Worm (Caenorhabditis elegans) whole organism, late embryonic: ENCODE data around the gene W08E12.4.

Source experiments
- C08G9.2 ChIP-seq: sonication (generic microtip); optimal IDR thresholded peaks from 2 replicates; lab custom pipeline; 2016; ENCODE audit warnings: mild to moderate bottlenecking, missing genetic modification characterization, moderate library complexity, missing compliant biosample characterization
- F13H6.1 ChIP-seq: sonication (generic microtip); optimal IDR thresholded peaks from 2 replicates; lab custom pipeline; 2016; ENCODE audit warnings: missing genetic modification characterization, missing compliant biosample characterization
- K02D7.2 ChIP-seq: sonication (generic microtip); optimal IDR thresholded peaks from 2 replicates; lab custom pipeline; 2017; ENCODE audit warnings: mild to moderate bottlenecking, missing genetic modification characterization, missing compliant biosample characterization
- K09A11.1 ChIP-seq: sonication (generic microtip); optimal IDR thresholded peaks from 2 replicates; lab custom pipeline; 2017; ENCODE audit warnings: antibody characterized with exemption, mild to moderate bottlenecking, missing genetic modification characterization, missing compliant biosample characterization; ENCODE audit not compliant: insufficient read depth
- Y22D7AL.16 ChIP-seq: sonication (generic microtip); optimal IDR thresholded peaks from 2 replicates; lab custom pipeline; 2016; ENCODE audit warnings: missing genetic modification characterization, missing compliant biosample characterization
- ahr-1 ChIP-seq: sonication (generic microtip); optimal IDR thresholded peaks from 2 replicates; lab custom pipeline; 2016; ENCODE audit warnings: missing genetic modification characterization, missing compliant biosample characterization
- ama-1 ChIP-seq: fragments of 150-350 bp; optimal IDR thresholded peaks from 2 replicates; lab custom pipeline; 2014
- ceh-14 ChIP-seq: sonication (generic microtip); optimal IDR thresholded peaks from 2 replicates; lab custom pipeline; 2016; ENCODE audit warnings: missing genotype, missing genetic modification characterization, missing compliant biosample characterization
- ceh-18 ChIP-seq: sonication (generic microtip); optimal IDR thresholded peaks from 2 replicates; lab custom pipeline; 2016; ENCODE audit warnings: missing genetic modification characterization, missing compliant biosample characterization
- ceh-19 ChIP-seq: fragments of 200-800 bp; sonication (Bioruptor generic); optimal IDR thresholded peaks from 2 replicates; lab custom pipeline; 2018; ENCODE audit warnings: mild to moderate bottlenecking, missing genetic modification characterization, missing compliant biosample characterization
- ceh-2 ChIP-seq: sonication (generic microtip); optimal IDR thresholded peaks from 2 replicates; lab custom pipeline; 2016; ENCODE audit warnings: missing genotype, missing genetic modification characterization, missing compliant biosample characterization
- ceh-22 ChIP-seq: sonication (generic microtip); optimal IDR thresholded peaks from 2 replicates; lab custom pipeline; 2017; ENCODE audit warnings: missing biosample characterization, missing genetic modification characterization
- ceh-24 ChIP-seq: sonication (generic microtip); optimal IDR thresholded peaks from 2 replicates; lab custom pipeline; 2016; ENCODE audit warnings: mild to moderate bottlenecking, missing genetic modification characterization, missing compliant biosample characterization
- ceh-31 ChIP-seq: sonication (generic microtip); optimal IDR thresholded peaks from 2 replicates; lab custom pipeline; 2016; ENCODE audit warnings: missing genetic modification characterization, missing compliant biosample characterization
- ceh-34 ChIP-seq: sonication (generic microtip); optimal IDR thresholded peaks from 2 replicates; lab custom pipeline; 2016; ENCODE audit warnings: mild to moderate bottlenecking, missing genetic modification characterization, missing compliant biosample characterization
- ceh-9 ChIP-seq: sonication (generic microtip); optimal IDR thresholded peaks from 2 replicates; lab custom pipeline; 2016; ENCODE audit warnings: mild to moderate bottlenecking, missing genetic modification characterization, inconsistent platforms, missing compliant biosample characterization
- che-1 ChIP-seq: sonication (generic microtip); optimal IDR thresholded peaks from 2 replicates; lab custom pipeline; 2016; ENCODE audit warnings: mild to moderate bottlenecking, missing genetic modification characterization, missing compliant biosample characterization
- dmd-4 ChIP-seq: sonication (generic microtip); optimal IDR thresholded peaks from 2 replicates; lab custom pipeline; 2016; ENCODE audit warnings: borderline replicate concordance, missing genetic modification characterization, missing compliant biosample characterization
- dve-1 ChIP-seq: sonication (generic microtip); optimal IDR thresholded peaks from 2 replicates; lab custom pipeline; 2017; ENCODE audit warnings: antibody characterized with exemption, mild to moderate bottlenecking, missing genetic modification characterization, missing compliant biosample characterization
- elt-2 ChIP-seq: sonication (generic microtip); optimal IDR thresholded peaks from 2 replicates; lab custom pipeline; 2016; ENCODE audit warnings: missing genetic modification reagents, missing genetic modification characterization, missing compliant biosample characterization
- fkh-10 ChIP-seq: fragments of 150-350 bp; optimal IDR thresholded peaks from 2 replicates; lab custom pipeline; 2014; ENCODE audit warnings: missing biosample characterization, missing genetic modification reagents, missing genetic modification characterization
- fkh-6 ChIP-seq: sonication (generic microtip); optimal IDR thresholded peaks from 2 replicates; lab custom pipeline; 2016; ENCODE audit warnings: missing genetic modification characterization, missing compliant biosample characterization
- gmeb-2 ChIP-seq: sonication (generic microtip); optimal IDR thresholded peaks from 2 replicates; lab custom pipeline; 2016; ENCODE audit warnings: missing genetic modification characterization, inconsistent platforms, missing compliant biosample characterization
- hlh-15 ChIP-seq: sonication (generic microtip); optimal IDR thresholded peaks from 2 replicates; lab custom pipeline; 2016; ENCODE audit warnings: missing genetic modification characterization, missing compliant biosample characterization
- hlh-8 ChIP-seq: sonication (generic microtip); optimal IDR thresholded peaks from 2 replicates; lab custom pipeline; 2016; ENCODE audit warnings: missing genotype, missing genetic modification characterization, missing compliant biosample characterization
- lin-11 ChIP-seq: fragments of 200-800 bp; sonication (Bioruptor generic); optimal IDR thresholded peaks from 2 replicates; lab custom pipeline; 2018; ENCODE audit warnings: mild to moderate bottlenecking, missing genetic modification characterization, missing compliant biosample characterization
- mec-3 ChIP-seq: sonication (generic microtip); optimal IDR thresholded peaks from 2 replicates; lab custom pipeline; 2016; ENCODE audit warnings: borderline replicate concordance, missing genetic modification characterization, missing compliant biosample characterization
- nfya-1 ChIP-seq: sonication (generic microtip); optimal IDR thresholded peaks from 2 replicates; lab custom pipeline; 2017; ENCODE audit warnings: missing genetic modification characterization, mild to moderate bottlenecking, missing compliant biosample characterization, antibody characterized with exemption, moderate library complexity
- nhr-11 ChIP-seq: fragments of 150-350 bp; optimal IDR thresholded peaks from 2 replicates; lab custom pipeline; 2014; ENCODE audit warnings: missing biosample characterization, missing genetic modification characterization
- npax-4 ChIP-seq: sonication (generic microtip); optimal IDR thresholded peaks from 2 replicates; lab custom pipeline; 2016; ENCODE audit warnings: missing genetic modification characterization, missing compliant biosample characterization
- odd-2 ChIP-seq: sonication (generic microtip); optimal IDR thresholded peaks from 2 replicates; lab custom pipeline; 2017; ENCODE audit warnings: antibody characterized with exemption, mild to moderate bottlenecking, missing genetic modification characterization, missing compliant biosample characterization
- pat-9 ChIP-seq: fragments of 200-800 bp; sonication (Bioruptor generic); optimal IDR thresholded peaks from 2 replicates; lab custom pipeline; 2018; ENCODE audit warnings: mild to moderate bottlenecking, missing genetic modification characterization, moderate library complexity, missing compliant biosample characterization
- pax-1 ChIP-seq: fragments of 150-350 bp; optimal IDR thresholded peaks from 2 replicates; lab custom pipeline; 2014; ENCODE audit warnings: missing biosample characterization, missing genetic modification characterization
- pha-4 ChIP-seq: fragments of 150-350 bp; optimal IDR thresholded peaks from 2 replicates; lab custom pipeline; 2018; ENCODE audit warnings: missing biosample characterization, missing genetic modification reagents, missing genetic modification characterization
- pqm-1 ChIP-seq: sonication (generic microtip); optimal IDR thresholded peaks from 2 replicates; lab custom pipeline; 2016; ENCODE audit warnings: missing genetic modification characterization, missing compliant biosample characterization
- ref-2 ChIP-seq: sonication (generic microtip); optimal IDR thresholded peaks from 2 replicates; lab custom pipeline; 2016; ENCODE audit warnings: missing genetic modification characterization, missing compliant biosample characterization
- sox-4 ChIP-seq: sonication (generic microtip); optimal IDR thresholded peaks from 2 replicates; lab custom pipeline; 2017; ENCODE audit warnings: mild to moderate bottlenecking, missing genetic modification characterization, inconsistent platforms, missing compliant biosample characterization
- syd-9 ChIP-seq: sonication (generic microtip); optimal IDR thresholded peaks from 2 replicates; lab custom pipeline; 2016; ENCODE audit warnings: mild to moderate bottlenecking, missing genetic modification characterization, moderate library complexity, missing compliant biosample characterization
- tbx-2 ChIP-seq: sonication (generic microtip); optimal IDR thresholded peaks from 2 replicates; lab custom pipeline; 2016; ENCODE audit warnings: missing genetic modification characterization, missing compliant biosample characterization
- tbx-7 ChIP-seq: sonication (generic microtip); optimal IDR thresholded peaks from 2 replicates; lab custom pipeline; 2016; ENCODE audit warnings: missing genotype, missing genetic modification characterization, missing compliant biosample characterization
- ttx-3 ChIP-seq: sonication (generic microtip); optimal IDR thresholded peaks from 2 replicates; lab custom pipeline; 2016; ENCODE audit warnings: missing genetic modification reagents, missing genetic modification characterization, missing compliant biosample characterization
- unc-3 ChIP-seq, 2 experiments: fragments of 200-800 bp in 1 of 2; sonication (Bioruptor generic) in 1 of 2; sonication (generic microtip) in 1 of 2; conservative IDR thresholded peaks in 1 of 2; optimal IDR thresholded peaks in 1 of 2; 2 replicates each; pipeline versions ENCODE4 v1.3.6 to Lab custom; 2016 to 2022; ENCODE audit warnings: missing compliant biosample characterization in 2 of 2, missing genetic modification characterization in 2 of 2, missing genetic modification reagents in 1 of 2
- unc-42 ChIP-seq: sonication (generic microtip); optimal IDR thresholded peaks from 2 replicates; lab custom pipeline; 2016; ENCODE audit warnings: missing genotype, missing genetic modification characterization, missing compliant biosample characterization
- unc-86 ChIP-seq: sonication (generic microtip); optimal IDR thresholded peaks from 2 replicates; lab custom pipeline; 2016; ENCODE audit warnings: missing genetic modification characterization, missing compliant biosample characterization
- zip-5 ChIP-seq: sonication (generic microtip); optimal IDR thresholded peaks from 2 replicates; lab custom pipeline; 2016; ENCODE audit warnings: missing genetic modification characterization, missing compliant biosample characterization
- ztf-16 ChIP-seq: sonication (generic microtip); optimal IDR thresholded peaks from 2 replicates; lab custom pipeline; 2017; ENCODE audit warnings: missing genetic modification characterization, missing compliant biosample characterization

The W08E12.4 gene

DNA sequence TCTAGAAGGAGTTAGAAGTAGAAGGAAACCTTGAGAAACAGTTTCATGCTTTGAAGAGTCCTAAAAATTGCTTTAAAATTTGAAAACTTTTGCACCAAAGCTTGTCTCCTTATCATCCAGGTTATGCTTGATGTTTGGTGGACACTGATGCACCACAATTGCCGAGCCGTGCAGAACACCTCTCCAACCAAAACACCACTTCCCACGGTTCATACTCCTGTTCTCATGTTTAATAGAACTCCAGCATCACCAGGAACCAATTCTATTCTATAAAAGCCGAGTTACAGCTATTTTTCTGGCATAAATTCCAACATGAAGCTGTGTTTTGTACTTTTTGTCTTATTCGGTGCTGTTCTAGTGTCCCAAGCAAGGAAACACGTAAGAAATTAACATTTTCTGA lies 39.0 kb downstream of the W08E12.4 start, which contains the start of gene F42A6.2:
Gene F42A6.2, plus strand, starts transcription at position 301 of the 400 bp plus-strand sequence.
- TF ChIP-seq ceh-14 (tag; lab: Kevin White, UChicago), result no peak
- TF ChIP-seq npax-4 (tag; lab: Kevin White, UChicago), result no peak
- no peak for TF ChIP-seq ceh-22
- TF ChIP-seq mec-3 (tag; lab: Kevin White, UChicago), result no peak
- no peak for TF ChIP-seq pat-9 (tag; lab: Kevin White, UChicago)
- no peak for TF ChIP-seq pqm-1
- TF ChIP-seq F13H6.1, result no peak
- no peak for TF ChIP-seq syd-9 (tag; lab: Kevin White, UChicago)
- TF ChIP-seq che-1 (tag; lab: Kevin White, UChicago), result no peak
- TF ChIP-seq elt-2, result no peak
- TF ChIP-seq odd-2, result no peak

DNA sequence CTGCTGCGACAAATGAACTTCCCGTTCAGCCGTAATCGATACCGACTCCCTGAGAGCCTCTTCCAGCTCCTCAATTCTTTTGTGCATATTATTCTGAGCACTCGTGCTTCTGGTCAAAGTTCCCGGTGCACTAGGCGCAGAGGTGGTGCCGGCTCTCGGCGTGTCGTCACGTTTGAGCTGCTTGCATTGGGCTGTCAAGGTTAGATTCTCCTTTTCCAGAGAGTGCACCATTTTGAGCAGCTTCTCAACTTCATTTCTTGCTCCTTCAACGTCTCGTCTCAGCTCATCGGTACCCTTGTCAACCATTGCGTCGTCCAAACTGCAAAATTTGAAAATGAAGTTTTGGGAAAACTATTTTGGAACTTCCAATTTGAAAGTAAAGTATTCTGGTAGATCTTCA lies 43.3 kb downstream of the W08E12.4 start:
- TF ChIP-seq zip-5 (tag; lab: Kevin White, UChicago) (no peak), ceh-22 (no peak), ztf-16 (no peak), hlh-15 (tag; lab: Kevin White, UChicago) (no peak), ahr-1 (tag; lab: Kevin White, UChicago) (no peak)
- TF ChIP-seq, all 69 proteins: peak for 0

ce11 chrIV:3348334-3348733 lies 46.2 kb downstream of the W08E12.4 start:
- no peak for TF ChIP-seq mec-3 (tag; lab: Kevin White, UChicago)
- no peak for TF ChIP-seq ceh-2 (tag; lab: Kevin White, UChicago)
- TF ChIP-seq Y22D7AL.16 (tag; lab: Kevin White, UChicago), result no peak
- no peak for TF ChIP-seq gmeb-2 (tag; lab: Kevin White, UChicago)
- TF ChIP-seq pat-9 (tag; lab: Kevin White, UChicago), result no peak
- TF ChIP-seq ceh-9, result no peak
- TF ChIP-seq K09A11.1 (tag; lab: Kevin White, UChicago), result no peak
- TF ChIP-seq unc-42 (tag; lab: Kevin White, UChicago), result no peak
- no peak for TF ChIP-seq hlh-8 (tag; lab: Kevin White, UChicago)
- TF ChIP-seq unc-86 (tag; lab: Kevin White, UChicago), result no peak
- TF ChIP-seq lin-11, result no peak
- no peak for TF ChIP-seq tbx-7 (tag; lab: Kevin White, UChicago)
- no peak for TF ChIP-seq elt-2
- TF ChIP-seq dve-1, result no peak
- no peak for TF ChIP-seq npax-4 (tag; lab: Kevin White, UChicago)
- no peak for TF ChIP-seq unc-3 (GFP tag; conservative IDR thresholded peaks at IDR 0.05; lab: Robert Waterston, UW)
- TF ChIP-seq unc-3 (tag; optimal IDR thresholded peaks at IDR 0.05; lab: Kevin White, UChicago), result no peak

DNA sequence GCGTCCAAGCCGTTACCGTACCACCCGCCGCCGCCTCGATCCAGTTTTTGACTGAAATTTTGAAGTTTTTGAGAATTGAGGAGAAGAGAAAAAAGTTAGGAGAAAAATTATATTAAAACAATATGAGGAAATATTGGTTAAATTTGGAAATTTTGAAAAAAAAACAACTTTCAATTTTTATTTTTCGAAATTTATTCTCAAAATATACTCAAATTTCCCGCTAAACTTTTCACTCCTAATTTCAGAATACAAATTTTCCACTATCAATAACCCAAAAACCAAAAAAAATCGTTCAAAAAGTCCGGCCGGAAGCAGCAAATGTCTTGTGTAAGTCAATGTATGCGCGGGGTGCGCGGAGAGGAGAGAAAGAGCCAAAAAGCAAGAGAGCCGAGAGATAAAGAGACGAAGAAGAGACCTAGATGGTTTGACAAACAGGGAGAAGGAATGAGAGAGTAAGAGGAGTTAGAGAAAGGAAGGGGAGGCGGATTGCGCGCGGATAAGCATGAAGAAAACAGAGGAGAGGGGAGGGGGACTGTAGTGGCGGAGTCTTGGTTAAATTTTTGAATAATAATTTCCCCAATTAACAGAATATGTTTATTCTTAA lies 47.9 kb downstream of the W08E12.4 start, which contains the start of gene elks-1:
Gene elks-1, minus strand, starts transcription at position 51 of the 604 bp plus-strand sequence.
- TF ChIP-seq dve-1 (no peak), pha-4 (tag; lab: Kevin White, UChicago) (no peak), dmd-4 (tag; lab: Kevin White, UChicago) (no peak), ref-2 (tag; lab: Kevin White, UChicago) (peak; percentile 28), ceh-34 (tag; lab: Kevin White, UChicago) (peak; percentile 27), hlh-8 (tag; lab: Kevin White, UChicago) (no peak), ceh-18 (tag; lab: Kevin White, UChicago) (no peak), sox-4 (tag; lab: Kevin White, UChicago) (no peak), nfya-1 (peak; percentile 53), npax-4 (tag; lab: Kevin White, UChicago) (no peak), C08G9.2 (tag; lab: Kevin White, UChicago) (no peak), nhr-11 (tag; lab: Kevin White, UChicago) (no peak), ceh-24 (no peak), fkh-10 (no peak), ceh-31 (tag; lab: Kevin White, UChicago) (peak; percentile 11), ttx-3 (tag; lab: Kevin White, UChicago) (no peak), fkh-6 (tag; lab: Kevin White, UChicago) (no peak), ceh-19 (no peak), ama-1 (lab: Kevin White, UChicago) (no peak), tbx-2 (tag; lab: Kevin White, UChicago) (peak; percentile 17), ahr-1 (tag; lab: Kevin White, UChicago) (no peak), pax-1 (tag; lab: Kevin White, UChicago) (no peak), K02D7.2 (tag; lab: Kevin White, UChicago) (no peak), mec-3 (tag; lab: Kevin White, UChicago) (no peak), unc-86 (tag; lab: Kevin White, UChicago) (no peak), ceh-9 (no peak)
